Worm (Caenorhabditis elegans) whole organism, early embryonic: ENCODE data around the gene M162.5.

Experiments
- B0310.2 ChIP-seq: sonication (generic microtip); optimal IDR thresholded peaks from 2 replicates; lab custom pipeline; 2016; ENCODE audit warnings: mild to moderate bottlenecking, missing genetic modification characterization, missing compliant biosample characterization
- ama-1 ChIP-seq: fragments of 150-350 bp; optimal IDR thresholded peaks from 2 replicates; lab custom pipeline; 2014
- hmbx-1 ChIP-seq: sonication (generic microtip); optimal IDR thresholded peaks from 2 replicates; lab custom pipeline; 2016; ENCODE audit warnings: mild to moderate bottlenecking, missing genetic modification characterization, missing compliant biosample characterization
- tbx-37 ChIP-seq: fragments of 200-800 bp; sonication (Bioruptor generic); conservative IDR thresholded peaks from 2 replicates; pipeline ENCODE4 v1.3.6; 2022; ENCODE audit warnings: missing genetic modification reagents, missing genetic modification characterization, missing compliant biosample characterization
- tra-4 ChIP-seq: sonication (generic microtip); optimal IDR thresholded peaks from 2 replicates; lab custom pipeline; 2017; ENCODE audit warnings: missing genetic modification characterization, missing compliant biosample characterization

- TF ChIP-seq tra-4 (tag; lab: Kevin White, UChicago) = no peak
- no peak for TF ChIP-seq tbx-37 (GFP tag; lab: Robert Waterston, UW)
- TF ChIP-seq ama-1 (lab: Kevin White, UChicago) = no peak
- TF ChIP-seq B0310.2 = no peak
- TF ChIP-seq hmbx-1 (tag; lab: Kevin White, UChicago) = no peak
Observed at ce11 chrV:19717933-19718332, 42.9 kb upstream of the M162.5 start.
